Worm (Caenorhabditis elegans): Measurements from ENCODE around the gene C46G7.5.

DNA sequence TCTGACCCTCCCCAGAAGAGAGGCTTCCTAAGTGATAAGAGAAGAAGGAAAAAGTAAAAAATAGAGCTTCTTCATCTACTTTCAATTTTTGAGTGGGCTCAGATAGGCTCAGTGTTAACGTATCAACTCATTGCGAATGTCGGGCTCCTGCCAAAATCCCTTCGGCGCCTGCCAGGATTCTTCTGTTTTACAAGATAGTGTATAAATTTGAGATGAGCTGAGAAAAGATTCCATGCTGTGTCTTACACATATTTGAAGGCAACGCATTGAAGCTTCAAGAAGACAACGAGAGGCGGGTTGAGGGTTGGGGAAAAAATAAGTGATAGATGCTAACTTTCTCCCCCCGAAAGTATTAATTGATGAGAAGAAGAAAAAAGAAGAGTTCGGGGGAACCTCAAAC lies 21.0 kb upstream of the C46G7.5 start:
- no peak for TF ChIP-seq flh-1 (GFP tag; optimal IDR thresholded peaks at IDR 0.05)
- no peak for TF ChIP-seq snpc-4 (tag; optimal IDR thresholded peaks at IDR 0.05)
- TF ChIP-seq tbx-8 (GFP tag; optimal IDR thresholded peaks at IDR 0.05) = no peak
- no peak for TF ChIP-seq ces-1 (GFP tag; optimal IDR thresholded peaks at IDR 0.05)
- no peak for TF ChIP-seq elt-1 (tag; optimal IDR thresholded peaks at IDR 0.05; ENCODE audit: borderline replicate concordance, insufficient read depth)
- no peak for TF ChIP-seq nhr-12 (tag; optimal IDR thresholded peaks at IDR 0.05)
- no peak for TF ChIP-seq lsy-2 (tag; optimal IDR thresholded peaks at IDR 0.05)
